Worm (Caenorhabditis elegans) whole organism, L2 larva: ENCODE results near the gene Y54G2A.41.

Experiments used
- ZK546.5 ChIP-seq: sonication (generic microtip); optimal IDR thresholded peaks from 2 replicates; lab custom pipeline; 2017; ENCODE audit warnings: missing biosample characterization, missing genetic modification characterization
- alr-1 ChIP-seq: fragments of 150-350 bp; optimal IDR thresholded peaks from 2 replicates; lab custom pipeline; 2014; ENCODE audit warnings: missing biosample characterization, missing genetic modification characterization
- aly-2 ChIP-seq: fragments of 150-350 bp; optimal IDR thresholded peaks from 2 replicates; lab custom pipeline; 2014; ENCODE audit warnings: missing biosample characterization, missing genetic modification characterization
- ama-1 ChIP-seq: fragments of 150-350 bp; optimal IDR thresholded peaks from 2 replicates; lab custom pipeline; 2018; ENCODE audit warnings: inconsistent platforms
- blmp-1 ChIP-seq: sonication (generic microtip); optimal IDR thresholded peaks from 2 replicates; lab custom pipeline; 2017; ENCODE audit warnings: missing genetic modification characterization, mild to moderate bottlenecking, missing compliant biosample characterization, antibody characterized with exemption, moderate library complexity; ENCODE audit not compliant: insufficient read depth
- ceh-16 ChIP-seq: fragments of 150-350 bp; optimal IDR thresholded peaks from 2 replicates; lab custom pipeline; 2014; ENCODE audit warnings: missing biosample characterization, missing genetic modification characterization
- ceh-82 ChIP-seq: fragments of 150-350 bp; optimal IDR thresholded peaks from 2 replicates; lab custom pipeline; 2014; ENCODE audit warnings: missing biosample characterization, missing genetic modification characterization
- crh-2 ChIP-seq: sonication (generic microtip); optimal IDR thresholded peaks from 2 replicates; lab custom pipeline; 2017; ENCODE audit warnings: missing biosample characterization, missing genetic modification characterization
- dmd-4 ChIP-seq: sonication (generic microtip); optimal IDR thresholded peaks from 2 replicates; lab custom pipeline; 2017; ENCODE audit warnings: missing biosample characterization, missing genetic modification characterization
- egl-27 ChIP-seq: sonication (generic microtip); optimal IDR thresholded peaks from 3 replicates; lab custom pipeline; 2017; ENCODE audit warnings: missing biosample characterization, missing genetic modification reagents, missing genetic modification characterization
- elt-1 ChIP-seq: fragments of 150-350 bp; optimal IDR thresholded peaks from 2 replicates; lab custom pipeline; 2014; ENCODE audit warnings: missing biosample characterization, missing genetic modification characterization
- elt-3 ChIP-seq: sonication (generic microtip); optimal IDR thresholded peaks from 2 replicates; lab custom pipeline; 2017; ENCODE audit warnings: missing biosample characterization, missing genetic modification characterization
- gmeb-1 ChIP-seq: fragments of 150-350 bp; optimal IDR thresholded peaks from 2 replicates; lab custom pipeline; 2014; ENCODE audit warnings: missing biosample characterization, missing genetic modification characterization
- lin-11 ChIP-seq: fragments of 150-350 bp; sonication (generic microtip); optimal IDR thresholded peaks from 2 replicates; lab custom pipeline; 2014; ENCODE audit warnings: missing biosample characterization, missing genetic modification characterization, inconsistent platforms, mixed read lengths
- lin-39 ChIP-seq: fragments of 150-350 bp; optimal IDR thresholded peaks from 2 replicates; lab custom pipeline; 2014; ENCODE audit warnings: missing biosample characterization, missing genetic modification reagents, missing genetic modification characterization
- mab-5 ChIP-seq: fragments of 150-350 bp; optimal IDR thresholded peaks from 2 replicates; lab custom pipeline; 2014; ENCODE audit warnings: missing biosample characterization, missing genetic modification characterization
- mbf-1 ChIP-seq: sonication (generic microtip); optimal IDR thresholded peaks from 2 replicates; lab custom pipeline; 2017; ENCODE audit warnings: missing biosample characterization, missing genetic modification characterization
- nhr-10 ChIP-seq: sonication (generic microtip); optimal IDR thresholded peaks from 2 replicates; lab custom pipeline; 2017; ENCODE audit warnings: missing biosample characterization, missing genetic modification characterization
- nhr-11 ChIP-seq: fragments of 150-350 bp; optimal IDR thresholded peaks from 2 replicates; lab custom pipeline; 2014; ENCODE audit warnings: missing biosample characterization, missing genetic modification characterization
- nhr-129 ChIP-seq: fragments of 150-350 bp; optimal IDR thresholded peaks from 2 replicates; lab custom pipeline; 2014; ENCODE audit warnings: missing biosample characterization, missing genetic modification characterization
- nhr-21 ChIP-seq: fragments of 150-350 bp; optimal IDR thresholded peaks from 2 replicates; lab custom pipeline; 2014; ENCODE audit warnings: missing biosample characterization, missing genetic modification characterization
- nhr-23 ChIP-seq: fragments of 150-350 bp; optimal IDR thresholded peaks from 2 replicates; lab custom pipeline; 2014; ENCODE audit warnings: missing biosample characterization, missing genetic modification reagents, missing genetic modification characterization
- nhr-237 ChIP-seq: fragments of 150-350 bp; optimal IDR thresholded peaks from 2 replicates; lab custom pipeline; 2014; ENCODE audit warnings: missing biosample characterization, missing genetic modification characterization
- nhr-25 ChIP-seq: fragments of 150-350 bp; sonication (generic microtip); optimal IDR thresholded peaks from 3 replicates; lab custom pipeline; 2014; ENCODE audit warnings: missing biosample characterization, missing genetic modification characterization
- nhr-77 ChIP-seq: fragments of 150-350 bp; optimal IDR thresholded peaks from 2 replicates; lab custom pipeline; 2014; ENCODE audit warnings: missing biosample characterization, missing genetic modification characterization
- peb-1 ChIP-seq: fragments of 150-350 bp; optimal IDR thresholded peaks from 2 replicates; lab custom pipeline; 2014; ENCODE audit warnings: missing biosample characterization, missing genetic modification characterization
- skn-1 ChIP-seq: sonication (generic microtip); optimal IDR thresholded peaks from 2 replicates; lab custom pipeline; 2017; ENCODE audit warnings: missing biosample characterization, missing genetic modification characterization
- sma-3 ChIP-seq: sonication (generic microtip); optimal IDR thresholded peaks from 2 replicates; lab custom pipeline; 2016; ENCODE audit warnings: missing genetic modification reagents, missing genetic modification characterization, missing compliant biosample characterization
- sma-9 ChIP-seq, 2 experiments: fragments of 150-350 bp in 1 of 2; sonication (generic microtip) in 1 of 2; optimal IDR thresholded peaks; 2 replicates each; lab custom pipeline; 2014 to 2016; ENCODE audit warnings: missing genetic modification characterization in 2 of 2, mild to moderate bottlenecking in 1 of 2, missing biosample characterization in 1 of 2, missing compliant biosample characterization in 1 of 2, missing genetic modification reagents in 1 of 2, moderate library complexity in 1 of 2
- snpc-4 ChIP-seq: fragments of 150-350 bp; optimal IDR thresholded peaks from 2 replicates; lab custom pipeline; 2014; ENCODE audit warnings: missing biosample characterization, missing genetic modification characterization
- unc-55 ChIP-seq: fragments of 150-350 bp; sonication (generic microtip); optimal IDR thresholded peaks from 3 replicates; lab custom pipeline; 2014; ENCODE audit warnings: missing biosample characterization, missing genetic modification reagents, missing genetic modification characterization
- unc-62 ChIP-seq: fragments of 150-350 bp; optimal IDR thresholded peaks from 2 replicates; lab custom pipeline; 2014; ENCODE audit warnings: missing biosample characterization, missing genetic modification reagents, missing genetic modification characterization
- zag-1 ChIP-seq: fragments of 150-350 bp; optimal IDR thresholded peaks from 2 replicates; lab custom pipeline; 2014; ENCODE audit warnings: missing biosample characterization, missing genetic modification characterization
- ztf-1 ChIP-seq: fragments of 200-800 bp; sonication (Bioruptor generic); conservative IDR thresholded peaks from 2 replicates; pipeline ENCODE4 v1.3.6; 2022; ENCODE audit warnings: missing genetic modification characterization, missing compliant biosample characterization
- ztf-4 ChIP-seq: fragments of 150-350 bp; optimal IDR thresholded peaks from 2 replicates; lab custom pipeline; 2014; ENCODE audit warnings: missing biosample characterization, missing genetic modification characterization

Y54G2A.41 gene

DNA sequence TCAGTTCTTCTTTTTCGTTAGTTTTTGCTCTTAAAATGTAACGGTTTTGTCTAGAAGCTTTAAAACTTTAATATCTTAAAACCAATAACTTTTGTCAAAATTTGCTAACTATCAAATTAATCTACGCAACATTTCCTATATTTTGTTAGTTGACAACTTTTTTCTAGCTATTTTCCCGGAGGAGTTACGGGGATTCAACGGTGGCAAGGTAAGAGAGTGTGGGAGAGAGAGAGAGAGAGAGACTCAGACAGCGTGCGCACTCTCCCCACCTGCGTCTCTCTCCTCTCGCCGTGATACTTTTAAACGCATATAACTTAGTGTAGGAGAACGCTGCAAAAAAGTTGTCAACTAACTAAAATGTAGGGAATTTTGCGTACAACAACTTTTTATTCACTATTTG is 1.9 kb downstream of the Y54G2A.41 start:
- TF ChIP-seq ztf-1 (GFP tag; lab: Robert Waterston, UW) (no peak), unc-62 (GFP tag; lab: Kevin White, UChicago) (no peak), skn-1 (tag; lab: Kevin White, UChicago) (no peak), nhr-77 (tag; lab: Kevin White, UChicago) (no peak), blmp-1 (tag; lab: Kevin White, UChicago) (no peak), ZK546.5 (tag; lab: Kevin White, UChicago) (no peak), dmd-4 (no peak), gmeb-1 (tag; lab: Kevin White, UChicago) (no peak), zag-1 (tag; lab: Kevin White, UChicago) (no peak), nhr-23 (tag; lab: Kevin White, UChicago) (no peak), nhr-10 (no peak), nhr-25 (no peak), ztf-4 (tag; lab: Kevin White, UChicago) (no peak), elt-3 (tag; lab: Kevin White, UChicago) (no peak), alr-1 (tag; lab: Kevin White, UChicago) (no peak)

DNA sequence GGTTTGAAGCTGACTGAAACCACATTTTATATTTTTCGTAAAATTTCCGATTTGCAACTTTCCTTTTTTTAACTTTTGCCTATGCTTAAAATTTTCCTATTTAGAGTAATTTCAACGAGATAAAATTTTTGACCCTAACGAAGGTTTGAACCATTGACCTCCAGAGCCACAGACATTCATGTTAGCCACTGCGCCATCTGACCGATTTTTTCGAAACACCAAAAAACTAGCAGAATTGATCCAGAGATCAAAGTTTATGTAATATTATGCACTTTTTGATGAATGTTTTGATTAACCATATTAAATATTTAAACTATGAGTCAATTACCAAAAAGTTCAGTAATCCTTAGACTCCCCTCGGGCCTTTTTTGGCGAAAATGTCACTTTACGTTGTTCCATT is 6.4 kb downstream of the Y54G2A.41 start:
- TF ChIP-seq peb-1 (tag; lab: Kevin White, UChicago) (no peak), lin-39 (tag; lab: Kevin White, UChicago) (no peak), nhr-11 (tag; lab: Kevin White, UChicago) (no peak), egl-27 (no peak), nhr-10 (no peak), mbf-1 (tag; lab: Kevin White, UChicago) (no peak), elt-3 (tag; lab: Kevin White, UChicago) (no peak), sma-9 (GFP tag; optimal IDR thresholded peaks at IDR 0.05; lab: Kevin White, UChicago) (no peak), sma-9 (tag; optimal IDR thresholded peaks at IDR 0.05; lab: Kevin White, UChicago) (no peak), nhr-129 (tag; lab: Kevin White, UChicago) (no peak), nhr-23 (tag; lab: Kevin White, UChicago) (no peak), nhr-21 (tag; lab: Kevin White, UChicago) (no peak), aly-2 (no peak), ztf-4 (tag; lab: Kevin White, UChicago) (no peak), unc-55 (GFP tag; lab: Kevin White, UChicago) (no peak)

DNA sequence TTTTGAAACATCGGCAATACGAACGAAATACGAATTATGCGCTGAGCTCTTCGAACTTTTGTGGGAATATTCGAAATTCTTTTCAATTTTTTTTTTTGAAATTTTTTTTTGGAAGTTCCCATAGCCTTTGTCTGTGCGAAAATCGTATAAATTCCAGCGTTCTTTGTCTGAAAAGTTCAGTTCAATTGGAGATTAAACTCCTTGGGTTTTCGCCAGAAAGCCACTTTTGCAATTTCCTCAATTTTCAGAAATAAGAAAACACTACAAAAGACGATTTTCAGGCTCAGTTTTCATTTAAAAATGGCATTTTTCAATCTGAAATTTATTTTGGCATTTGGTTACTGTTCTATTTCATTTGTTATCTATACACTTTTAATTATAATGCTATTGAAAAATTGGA is 7.5 kb downstream of the Y54G2A.41 start, which contains the start of gene Y54G2A.38:
TSS of gene Y54G2A.38 (plus strand) at position 301 of the 400 bp plus-strand sequence.
- TF ChIP-seq nhr-21 (tag; lab: Kevin White, UChicago) (no peak), sma-3 (GFP tag; lab: Kevin White, UChicago) (no peak)

DNA sequence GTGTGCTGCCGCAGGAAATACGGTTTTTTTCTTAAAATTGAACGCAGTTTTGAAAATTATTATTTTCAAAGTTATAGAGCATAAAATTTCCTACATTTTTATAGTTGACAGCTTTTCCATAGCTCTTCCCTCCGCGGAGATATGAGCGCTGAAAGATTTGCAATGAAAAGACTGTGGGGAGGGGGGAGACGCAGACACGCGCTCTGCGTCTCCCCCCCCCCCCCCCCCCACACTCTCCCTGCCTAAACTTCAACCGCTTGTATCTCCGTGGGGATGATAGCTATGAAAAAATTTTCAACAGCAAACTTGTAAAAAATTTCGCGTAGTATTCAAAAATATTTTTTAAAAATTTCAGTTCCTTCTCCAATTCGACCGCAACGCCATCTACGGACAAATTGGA is 9.8 kb downstream of the Y54G2A.41 start:
- TF ChIP-seq elt-1 (tag; lab: Kevin White, UChicago) (no peak), mab-5 (tag; lab: Kevin White, UChicago) (no peak), nhr-237 (tag; lab: Kevin White, UChicago) (no peak), nhr-129 (tag; lab: Kevin White, UChicago) (no peak), snpc-4 (no peak), elt-3 (tag; lab: Kevin White, UChicago) (no peak), peb-1 (tag; lab: Kevin White, UChicago) (no peak), nhr-23 (tag; lab: Kevin White, UChicago) (no peak), dmd-4 (no peak), sma-3 (GFP tag; lab: Kevin White, UChicago) (no peak), nhr-21 (tag; lab: Kevin White, UChicago) (no peak), nhr-25 (no peak)

DNA sequence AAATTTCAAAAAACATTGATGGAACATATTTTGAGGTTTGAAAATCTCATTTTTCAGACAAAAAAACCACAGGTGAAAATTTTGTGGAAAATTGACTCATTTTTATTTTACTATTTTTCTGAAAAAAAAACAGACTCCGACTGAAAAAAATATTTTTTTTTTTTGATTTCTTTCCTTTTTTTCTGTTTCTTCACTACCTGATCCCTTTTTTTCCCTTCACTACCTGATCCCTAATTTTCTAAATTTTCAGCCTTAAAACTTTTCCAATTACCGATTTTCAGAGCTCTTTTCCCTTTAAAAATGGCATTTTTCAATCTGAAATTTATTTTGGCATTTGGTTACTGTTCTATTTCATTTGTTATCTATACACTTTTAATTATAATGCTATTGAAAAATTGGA is 10.7 kb downstream of the Y54G2A.41 start, which contains the start of gene Y54G2A.77:
TSS of gene Y54G2A.77 (plus strand) at position 301 of the 400 bp plus-strand sequence.
- TF ChIP-seq alr-1 (tag; lab: Kevin White, UChicago): no peak
- no peak for TF ChIP-seq ama-1
- no peak for TF ChIP-seq dmd-4
- no peak for TF ChIP-seq ceh-82 (tag; lab: Kevin White, UChicago)
- no peak for TF ChIP-seq ceh-16 (tag; lab: Kevin White, UChicago)
- TF ChIP-seq lin-11: no peak
- no peak for TF ChIP-seq blmp-1 (tag; lab: Kevin White, UChicago)
- no peak for TF ChIP-seq crh-2 (tag; lab: Kevin White, UChicago)
